Fruit fly (Drosophila melanogaster) whole organism, embryonic: ENCODE measurements around the gene GILT3.

Source experiments
- Asciz ChIP-seq: fragments of 200-800 bp; sonication (Bioruptor generic); optimal IDR thresholded peaks from 2 replicates; lab custom pipeline; 2017; ENCODE audit warnings: missing biosample characterization, mild to moderate bottlenecking, missing genetic modification characterization, missing genetic modification reagents
- B-H2 ChIP-seq: fragments of 200-800 bp; sonication (Bioruptor generic); optimal IDR thresholded peaks from 2 replicates; lab custom pipeline; 2018; ENCODE audit warnings: missing biosample characterization, mild to moderate bottlenecking, missing genetic modification characterization
- CG10979 ChIP-seq: fragments of 200-800 bp; sonication (Bioruptor generic); optimal IDR thresholded peaks from 2 replicates; lab custom pipeline; 2018; ENCODE audit warnings: missing biosample characterization, mild to moderate bottlenecking, missing genetic modification characterization, moderate library complexity
- CG13775 ChIP-seq: fragments of 200-800 bp; sonication (Bioruptor generic); optimal IDR thresholded peaks from 3 replicates; lab custom pipeline; 2017; ENCODE audit warnings: missing biosample characterization, mild to moderate bottlenecking, missing genetic modification characterization
- CG13894 ChIP-seq: fragments of 200-800 bp; sonication (Bioruptor generic); optimal IDR thresholded peaks from 3 replicates; lab custom pipeline; 2018; ENCODE audit warnings: missing biosample characterization, mild to moderate bottlenecking, missing genetic modification characterization, moderate library complexity
- CG14441 ChIP-seq: fragments of 200-800 bp; sonication (Bioruptor generic); IDR thresholded peaks from 2 replicates; pipeline ENCODE4 v1.3.6; 2022; ENCODE audit warnings: missing biosample characterization, missing genetic modification characterization
- CG15479 ChIP-seq: fragments of 200-800 bp; sonication (Bioruptor generic); optimal IDR thresholded peaks from 3 replicates; lab custom pipeline; 2019; ENCODE audit warnings: missing biosample characterization, mild to moderate bottlenecking, missing genetic modification characterization, moderate library complexity
- CG1602 ChIP-seq: fragments of 200-800 bp; sonication (Bioruptor generic); optimal IDR thresholded peaks from 3 replicates; lab custom pipeline; 2016; ENCODE audit warnings: missing biosample characterization, missing genetic modification characterization
- CG17359 ChIP-seq: fragments of 200-800 bp; sonication (Bioruptor generic); optimal IDR thresholded peaks from 3 replicates; lab custom pipeline; 2018; ENCODE audit warnings: missing biosample characterization, mild to moderate bottlenecking, missing genetic modification characterization, moderate library complexity
- CG17385 ChIP-seq: fragments of 200-800 bp; sonication (Bioruptor generic); optimal IDR thresholded peaks from 3 replicates; lab custom pipeline; 2018; ENCODE audit warnings: missing biosample characterization, mild to moderate bottlenecking, missing genetic modification characterization
- CG17829 ChIP-seq: fragments of 200-800 bp; optimal IDR thresholded peaks from 2 replicates; lab custom pipeline; 2019; ENCODE audit warnings: missing biosample characterization, mild to moderate bottlenecking, missing genetic modification characterization, moderate library complexity
- CG18476 ChIP-seq: fragments of 200-800 bp; sonication (Bioruptor generic); optimal IDR thresholded peaks from 2 replicates; lab custom pipeline; 2016; ENCODE audit warnings: missing biosample characterization, mild to moderate bottlenecking, missing genetic modification characterization
- CG30403 ChIP-seq: fragments of 200-800 bp; sonication (Bioruptor generic); optimal IDR thresholded peaks from 3 replicates; lab custom pipeline; 2016; ENCODE audit warnings: missing biosample characterization, missing genetic modification characterization
- CG43689 ChIP-seq: fragments of 200-800 bp; sonication (Bioruptor generic); IDR thresholded peaks from 2 replicates; pipeline ENCODE4 v1.3.6; 2022; ENCODE audit warnings: missing biosample characterization, missing genetic modification characterization
- CG5245 ChIP-seq: fragments of 200-800 bp; sonication (Bioruptor generic); optimal IDR thresholded peaks from 3 replicates; lab custom pipeline; 2016; ENCODE audit warnings: missing biosample characterization, missing genetic modification characterization
- CG5953 ChIP-seq: fragments of 200-800 bp; sonication (Bioruptor generic); IDR thresholded peaks from 2 replicates; pipeline ENCODE4 v1.3.6; 2022; ENCODE audit warnings: missing biosample characterization, missing genetic modification characterization
- CG7372 ChIP-seq: fragments of 200-800 bp; sonication (Bioruptor generic); IDR thresholded peaks from 2 replicates; pipeline ENCODE4 v1.3.6; 2022; ENCODE audit warnings: missing biosample characterization, missing genetic modification characterization
- CG7987 ChIP-seq: fragments of 200-800 bp; sonication (Bioruptor generic); optimal IDR thresholded peaks from 2 replicates; lab custom pipeline; 2018; ENCODE audit warnings: missing biosample characterization, mild to moderate bottlenecking, missing genetic modification characterization, moderate library complexity
- CG9817 ChIP-seq: fragments of 200-800 bp; sonication (Bioruptor generic); optimal IDR thresholded peaks from 2 replicates; lab custom pipeline; 2018; ENCODE audit warnings: missing biosample characterization, mild to moderate bottlenecking, missing genetic modification characterization, moderate library complexity
- CTCF ChIP-seq: fragments of 200-800 bp; sonication (Bioruptor generic); optimal IDR thresholded peaks from 2 replicates; lab custom pipeline; 2017; ENCODE audit warnings: missing biosample characterization, mild to moderate bottlenecking, missing genetic modification characterization, moderate library complexity
- D19A ChIP-seq: fragments of 200-800 bp; optimal IDR thresholded peaks from 3 replicates; lab custom pipeline; 2019; ENCODE audit warnings: missing biosample characterization, mild to moderate bottlenecking, missing genetic modification characterization, moderate library complexity
- Deaf1 ChIP-seq: fragments of 200-800 bp; optimal IDR thresholded peaks from 3 replicates; lab custom pipeline; 2019; ENCODE audit warnings: missing biosample characterization, mild to moderate bottlenecking, missing genetic modification characterization, moderate library complexity
- Dek ChIP-seq: fragments of 200-800 bp; sonication (Bioruptor generic); optimal IDR thresholded peaks from 3 replicates; lab custom pipeline; 2019; ENCODE audit warnings: missing biosample characterization, mild to moderate bottlenecking, missing genetic modification characterization, moderate library complexity
- Dll ChIP-seq: fragments of 200-800 bp; sonication (Bioruptor generic); IDR thresholded peaks from 4 replicates; pipeline ENCODE4 v1.3.6; 2022; ENCODE audit warnings: missing biosample characterization, missing genetic modification characterization; ENCODE audit not compliant: partially characterized antibody
- E2f2 ChIP-seq: fragments of 200-800 bp; sonication (Bioruptor generic); IDR thresholded peaks from 2 replicates; pipeline ENCODE4 v1.3.6; 2022; ENCODE audit warnings: missing biosample characterization, missing genetic modification characterization
- ERR ChIP-seq: fragments of 200-800 bp; sonication (Bioruptor generic); optimal IDR thresholded peaks from 2 replicates; lab custom pipeline; 2016; ENCODE audit warnings: missing biosample characterization, missing genetic modification characterization
- Fer3 ChIP-seq: fragments of 200-800 bp; sonication (Bioruptor generic); optimal IDR thresholded peaks from 2 replicates; lab custom pipeline; 2018; ENCODE audit warnings: missing biosample characterization, mild to moderate bottlenecking, missing genetic modification characterization, moderate library complexity
- GATAe ChIP-seq: fragments of 200-800 bp; sonication (Bioruptor generic); conservative IDR thresholded peaks from 2 replicates; pipeline ENCODE4 v1.3.6; 2022; ENCODE audit warnings: missing biosample characterization, missing genetic modification characterization
- HmgZ ChIP-seq: fragments of 200-800 bp; sonication (Bioruptor generic); optimal IDR thresholded peaks from 2 replicates; lab custom pipeline; 2018; ENCODE audit warnings: missing biosample characterization, mild to moderate bottlenecking, missing genetic modification characterization
- Hmr ChIP-seq: fragments of 200-800 bp; sonication (Bioruptor generic); optimal IDR thresholded peaks from 3 replicates; lab custom pipeline; 2017; ENCODE audit warnings: mild to moderate bottlenecking, missing biosample characterization, missing genetic modification reagents, missing genetic modification characterization
- Med ChIP-seq: fragments of 200-800 bp; sonication (Bioruptor generic); peaks from one replicate; lab custom pipeline; 2016; ENCODE audit warnings: missing biosample characterization, missing genetic modification characterization, mild to moderate bottlenecking, inconsistent platforms, moderate library complexity
- Myb ChIP-seq: fragments of 200-800 bp; sonication (Bioruptor generic); optimal IDR thresholded peaks from 2 replicates; lab custom pipeline; 2016; ENCODE audit warnings: missing biosample characterization, missing genetic modification characterization
- Oaz ChIP-seq: fragments of 200-800 bp; sonication (Bioruptor generic); IDR thresholded peaks from 2 replicates; pipeline ENCODE4 v1.3.6; 2022; ENCODE audit warnings: missing biosample characterization, missing genetic modification characterization
- Rfx ChIP-seq: fragments of 200-800 bp; sonication (Bioruptor generic); IDR thresholded peaks from 2 replicates; pipeline ENCODE4 v1.3.6; 2022; ENCODE audit warnings: missing biosample characterization, missing genetic modification characterization
- Spps ChIP-seq: fragments of 200-800 bp; sonication (Bioruptor generic); optimal IDR thresholded peaks from 2 replicates; lab custom pipeline; 2018; ENCODE audit warnings: missing biosample characterization, mild to moderate bottlenecking, missing genetic modification characterization
- Taf1 ChIP-seq: fragments of 200-800 bp; sonication (Bioruptor generic); IDR thresholded peaks from 2 replicates; pipeline ENCODE4 v1.3.6; 2022; ENCODE audit warnings: missing biosample characterization, missing genetic modification characterization
- Trl ChIP-seq, 3 experiments: fragments of >200 bp in 2 of 3; fragments of 200-800 bp in 1 of 3; sonication (Bioruptor generic) in 1 of 3; optimal IDR thresholded peaks; 2 replicates in 1 of 3; 3 replicates in 2 of 3; lab custom pipeline; 2016 to 2017; ENCODE audit warnings: missing biosample characterization in 1 of 3, missing genetic modification characterization in 1 of 3
- az2 ChIP-seq: fragments of 200-800 bp; sonication (Bioruptor generic); optimal IDR thresholded peaks from 3 replicates; lab custom pipeline; 2016; ENCODE audit warnings: missing biosample characterization, missing genetic modification characterization
- ci ChIP-seq: fragments of 200-800 bp; sonication (Bioruptor generic); IDR thresholded peaks from 3 replicates; pipeline ENCODE4 v1.3.6; 2022; ENCODE audit warnings: missing biosample characterization, missing genetic modification characterization
- gem ChIP-seq: fragments of 200-800 bp; sonication (Bioruptor generic); optimal IDR thresholded peaks from 2 replicates; lab custom pipeline; 2019; ENCODE audit warnings: missing biosample characterization, mild to moderate bottlenecking, missing genetic modification characterization, moderate library complexity
- grau ChIP-seq: fragments of 200-800 bp; optimal IDR thresholded peaks from 3 replicates; lab custom pipeline; 2019; ENCODE audit warnings: missing biosample characterization, mild to moderate bottlenecking, missing genetic modification characterization, moderate library complexity
- ind ChIP-seq: fragments of 200-800 bp; sonication (Bioruptor generic); optimal IDR thresholded peaks from 3 replicates; lab custom pipeline; 2016; ENCODE audit warnings: missing biosample characterization, missing genetic modification characterization
- jigr1 ChIP-seq: fragments of 200-800 bp; sonication (Bioruptor generic); IDR thresholded peaks from 3 replicates; pipeline ENCODE4 v1.3.6; 2022; ENCODE audit warnings: missing biosample characterization, missing genetic modification characterization
- kah ChIP-seq: fragments of 200-800 bp; sonication (Bioruptor generic); optimal IDR thresholded peaks from 2 replicates; lab custom pipeline; 2018; ENCODE audit warnings: missing biosample characterization, mild to moderate bottlenecking, missing genetic modification characterization
- luna ChIP-seq: fragments of 200-800 bp; sonication (Bioruptor generic); optimal IDR thresholded peaks from 2 replicates; lab custom pipeline; 2016; ENCODE audit warnings: missing biosample characterization, missing genetic modification characterization
- nmo ChIP-seq: fragments of 200-800 bp; sonication (Bioruptor generic); optimal IDR thresholded peaks from 2 replicates; lab custom pipeline; 2018; ENCODE audit warnings: missing biosample characterization, mild to moderate bottlenecking, missing genetic modification characterization, moderate library complexity
- pfk ChIP-seq: fragments of 200-800 bp; sonication (Bioruptor generic); optimal IDR thresholded peaks from 2 replicates; lab custom pipeline; 2018; ENCODE audit warnings: missing biosample characterization, mild to moderate bottlenecking, missing genetic modification characterization, moderate library complexity
- phol ChIP-seq: fragments of 200-800 bp; sonication (Bioruptor generic); optimal IDR thresholded peaks from 3 replicates; lab custom pipeline; 2018; ENCODE audit warnings: missing biosample characterization, mild to moderate bottlenecking, missing genetic modification characterization, moderate library complexity
- pzg ChIP-seq: fragments of 200-800 bp; sonication (Bioruptor generic); optimal IDR thresholded peaks from 3 replicates; lab custom pipeline; 2018; ENCODE audit warnings: missing biosample characterization, mild to moderate bottlenecking, missing genetic modification characterization, moderate library complexity
- sd ChIP-seq: fragments of 200-800 bp; sonication (Bioruptor generic); optimal IDR thresholded peaks from 3 replicates; lab custom pipeline; 2018; ENCODE audit warnings: missing biosample characterization, mild to moderate bottlenecking, missing genetic modification characterization, moderate library complexity
- zen ChIP-seq: fragments of 200-800 bp; sonication (Bioruptor generic); optimal IDR thresholded peaks from 3 replicates; lab custom pipeline; 2018; ENCODE audit warnings: missing biosample characterization, mild to moderate bottlenecking, missing genetic modification characterization, moderate library complexity

Gene GILT3

DNA sequence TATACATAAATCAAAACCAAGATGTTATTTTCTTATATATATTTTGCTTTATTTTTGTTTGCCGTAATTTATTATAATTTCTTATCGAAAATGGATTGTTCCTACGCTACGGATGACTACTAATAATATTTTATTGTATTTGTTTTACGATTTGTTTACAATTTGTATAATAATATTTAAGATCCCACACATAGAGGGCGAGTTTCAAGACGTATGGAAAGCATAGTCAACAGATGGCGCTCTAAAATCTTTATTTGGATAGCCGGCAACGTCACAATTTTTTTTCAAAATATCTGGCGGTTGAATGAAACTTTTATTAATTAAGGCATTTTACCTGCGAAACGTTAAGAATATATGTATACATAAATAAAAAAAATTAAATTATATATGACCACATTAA, 44.8 kb downstream of the GILT3 start (continued):
- no peak for TF ChIP-seq Dll
- peak; percentile 56 for TF ChIP-seq gem
- peak; percentile 98 for TF ChIP-seq CTCF (GFP tag; lab: Kevin White, UChicago)
- TF ChIP-seq Deaf1 (tag; lab: Kevin White, UChicago) = peak; percentile 0
- TF ChIP-seq Fer3 (tag; lab: Kevin White, UChicago) = peak; percentile 27
- TF ChIP-seq sd = peak; percentile 21
- peak; percentile 32 for TF ChIP-seq CG1602 (GFP tag; lab: Kevin White, UChicago)
- TF ChIP-seq grau (tag; lab: Kevin White, UChicago) = peak; percentile 56
- peak; percentile 42 for TF ChIP-seq CG30403 (GFP tag; lab: Kevin White, UChicago)
- peak; percentile 15 for TF ChIP-seq phol
- TF ChIP-seq CG10979 (tag; lab: Kevin White, UChicago) = peak; percentile 24
- peak; percentile 75 for TF ChIP-seq Med
- peak; percentile 3 for TF ChIP-seq CG13775 (GFP tag; lab: Kevin White, UChicago)
- no peak for TF ChIP-seq kah
- peak; percentile 20 for TF ChIP-seq pzg (GFP tag; lab: Kevin White, UChicago)
- no peak for TF ChIP-seq CG5953 (GFP tag; lab: Robert Waterston, UW)
- TF ChIP-seq CG17829 = peak; percentile 63
- TF ChIP-seq CG7987 (GFP tag; lab: Kevin White, UChicago) = peak; percentile 34
- peak; percentile 48; the same call in 1 of the 3 replicates for TF ChIP-seq jigr1 (GFP tag; lab: Robert Waterston, UW)
- peak; percentile 83 for TF ChIP-seq Dek (tag; lab: Kevin White, UChicago)
- TF ChIP-seq CG15479 (GFP tag; lab: Kevin White, UChicago) = no peak
- no peak for TF ChIP-seq ERR (GFP tag; lab: Kevin White, UChicago)
- TF ChIP-seq CG5245 (GFP tag; lab: Kevin White, UChicago) = peak; percentile 36
- TF ChIP-seq Taf1 (GFP tag; lab: Robert Waterston, UW) = no peak
- peak; percentile 51 for TF ChIP-seq D19A (tag; lab: Kevin White, UChicago)
- no peak for TF ChIP-seq Oaz (GFP tag; lab: Robert Waterston, UW)
- TF ChIP-seq CG9817 = peak; percentile 56
- peak; percentile 90 for TF ChIP-seq E2f2 (GFP tag; lab: Robert Waterston, UW)
- TF ChIP-seq GATAe (GFP tag; lab: Robert Waterston, UW) = no peak
- TF ChIP-seq nmo (GFP tag; lab: Kevin White, UChicago) = peak; percentile 50
- no peak for TF ChIP-seq Spps (tag; lab: Kevin White, UChicago)
- 0 out of 3 replicates have a peak, but pooled peaks have one; percentile 26 for TF ChIP-seq ci (GFP tag; lab: Robert Waterston, UW)
- TF ChIP-seq CG43689 = no peak
- TF ChIP-seq Myb (GFP tag; lab: Kevin White, UChicago) = peak; percentile 70
- TF ChIP-seq Trl (optimal IDR thresholded peaks at IDR 0.05; lab: Kevin White, UChicago) = no peak
- TF ChIP-seq Trl (GFP tag; optimal IDR thresholded peaks at IDR 0.05; lab: Kevin White, UChicago) = peak; percentile 19
- TF ChIP-seq CG14441 (GFP tag; lab: Robert Waterston, UW) = 0 out of 2 replicates have a peak, but pooled peaks have one; percentile 6
- peak; percentile 64 for TF ChIP-seq zen (tag; lab: Kevin White, UChicago)
- peak; percentile 84 for TF ChIP-seq HmgZ (tag; lab: Kevin White, UChicago)
- TF ChIP-seq luna (GFP tag; lab: Kevin White, UChicago) = no peak
- TF ChIP-seq B-H2 (GFP tag; lab: Kevin White, UChicago) = peak; percentile 72
- TF ChIP-seq CG17359 (tag; lab: Kevin White, UChicago) = peak; percentile 14
- peak; percentile 21 for TF ChIP-seq ind
- peak; percentile 18 for TF ChIP-seq az2
- TF ChIP-seq CG13894 (tag; lab: Kevin White, UChicago) = peak; percentile 83
- TF ChIP-seq Asciz = peak; percentile 2
- TF ChIP-seq CG17385 (GFP tag; lab: Kevin White, UChicago) = no peak
- peak; percentile 11 for TF ChIP-seq CG18476
- no peak for TF ChIP-seq pfk (GFP tag; lab: Kevin White, UChicago)
- TF ChIP-seq Rfx = peak; percentile 62
- peak; percentile 13; the same call in 1 of the 2 replicates for TF ChIP-seq CG7372 (GFP tag; lab: Robert Waterston, UW)
- peak; percentile 76 for TF ChIP-seq Hmr (GFP tag; lab: Kevin White, UChicago)
